Worm (Caenorhabditis elegans): Measurements from ENCODE around the gene C50B6.3.

DNA sequence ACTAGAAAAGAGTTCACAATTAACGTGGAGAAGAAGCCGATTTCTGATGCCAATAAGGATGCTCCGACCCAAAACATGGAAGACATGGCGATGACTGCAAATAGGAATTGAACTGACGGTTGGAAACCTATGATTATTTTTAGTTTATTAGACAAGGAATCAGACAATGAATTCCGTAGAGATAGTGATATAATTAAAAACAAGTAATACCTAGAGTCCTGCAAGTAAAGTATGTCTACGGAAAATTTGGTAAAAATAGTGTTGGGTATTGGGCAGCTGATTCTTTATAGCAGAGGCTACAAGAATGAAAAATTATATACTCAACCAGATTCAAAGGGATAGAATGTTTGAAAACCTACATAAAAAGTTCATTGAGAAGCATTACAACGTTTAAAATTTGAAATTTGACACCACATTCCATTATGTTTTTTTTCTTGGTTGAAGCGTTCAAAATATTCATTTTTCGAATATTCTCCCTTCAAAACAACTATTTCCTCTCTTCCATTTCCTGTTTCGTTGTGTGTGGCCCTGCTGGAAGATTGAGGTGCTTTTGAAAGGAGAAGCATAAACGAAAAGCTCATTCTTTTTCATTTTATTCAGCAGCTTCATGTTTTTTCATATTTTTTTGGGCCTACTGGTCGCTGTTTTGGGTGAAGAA is 26.4 kb downstream of the C50B6.3 start, which contains the start of the genes str-4 and lgc-48:
- TF ChIP-seq pes-1 (GFP tag; IDR thresholded peaks at IDR 0.05) (no peak), scrt-1 (GFP tag; IDR thresholded peaks at IDR 0.05) (no peak), aly-1 (tag; optimal IDR thresholded peaks at IDR 0.05) (no peak), ama-1 (optimal IDR thresholded peaks at IDR 0.05) (no peak)
